Worm (Caenorhabditis elegans) whole organism, L2 larva: Measurements from ENCODE around the gene T22H9.1.

Experiments used
- ceh-82 ChIP-seq: fragments of 150-350 bp; optimal IDR thresholded peaks from 2 replicates; lab custom pipeline; 2014; ENCODE audit warnings: missing biosample characterization, missing genetic modification characterization
- egl-27 ChIP-seq: sonication (generic microtip); optimal IDR thresholded peaks from 3 replicates; lab custom pipeline; 2017; ENCODE audit warnings: missing biosample characterization, missing genetic modification reagents, missing genetic modification characterization
- elt-3 ChIP-seq: sonication (generic microtip); optimal IDR thresholded peaks from 2 replicates; lab custom pipeline; 2017; ENCODE audit warnings: missing biosample characterization, missing genetic modification characterization
- fos-1 ChIP-seq: fragments of 150-350 bp; optimal IDR thresholded peaks from 2 replicates; lab custom pipeline; 2014; ENCODE audit warnings: missing biosample characterization, missing genetic modification characterization
- lin-13 ChIP-seq: fragments of 150-350 bp; optimal IDR thresholded peaks from 2 replicates; lab custom pipeline; 2014; ENCODE audit warnings: missing biosample characterization, missing genetic modification reagents, missing genetic modification characterization
- lsy-2 ChIP-seq, 2 experiments: fragments of 150-350 bp in 1 of 2; sonication (generic microtip) in 1 of 2; optimal IDR thresholded peaks; 2 replicates each; lab custom pipeline; 2014 to 2017; ENCODE audit warnings: missing biosample characterization in 2 of 2, missing genetic modification characterization in 2 of 2
- mab-5 ChIP-seq: fragments of 150-350 bp; optimal IDR thresholded peaks from 2 replicates; lab custom pipeline; 2014; ENCODE audit warnings: missing biosample characterization, missing genetic modification characterization
- mdl-1 ChIP-seq, 2 experiments: fragments of 150-350 bp in 1 of 2; sonication (generic microtip) in 1 of 2; optimal IDR thresholded peaks; 2 replicates each; lab custom pipeline; 2017; ENCODE audit warnings: missing biosample characterization in 2 of 2, missing genetic modification characterization in 2 of 2
- nhr-11 ChIP-seq: fragments of 150-350 bp; optimal IDR thresholded peaks from 2 replicates; lab custom pipeline; 2014; ENCODE audit warnings: missing biosample characterization, missing genetic modification characterization
- nhr-237 ChIP-seq: fragments of 150-350 bp; optimal IDR thresholded peaks from 2 replicates; lab custom pipeline; 2014; ENCODE audit warnings: missing biosample characterization, missing genetic modification characterization
- ztf-1 ChIP-seq: fragments of 200-800 bp; sonication (Bioruptor generic); conservative IDR thresholded peaks from 2 replicates; pipeline ENCODE4 v1.3.6; 2022; ENCODE audit warnings: missing genetic modification characterization, missing compliant biosample characterization

ce11 chrV:373192-373591 is 13.6 kb downstream of the T22H9.1 start:
- TF ChIP-seq lsy-2 (tag; optimal IDR thresholded peaks at IDR 0.05; lab: Kevin White, UChicago) = no peak
- no peak for TF ChIP-seq ceh-82 (tag; lab: Kevin White, UChicago)
- no peak for TF ChIP-seq elt-3 (tag; lab: Kevin White, UChicago)
- TF ChIP-seq nhr-11 (tag; lab: Kevin White, UChicago) = no peak
- TF ChIP-seq fos-1 = no peak
- TF ChIP-seq nhr-237 (tag; lab: Kevin White, UChicago) = no peak
- no peak for TF ChIP-seq mdl-1 (tag; optimal IDR thresholded peaks at IDR 0.05; lab: Kevin White, UChicago)
- TF ChIP-seq mab-5 (tag; lab: Kevin White, UChicago) = no peak
- no peak for TF ChIP-seq ztf-1
- TF ChIP-seq lin-13 (GFP tag; lab: Kevin White, UChicago) = no peak
- no peak for TF ChIP-seq egl-27 (tag; lab: Kevin White, UChicago)
